Fruit fly (Drosophila melanogaster) whole organism: Measurements from ENCODE around the gene TfIIFalpha.

Source experiments
- Dll ChIP-seq: fragments of >200 bp; optimal IDR thresholded peaks from 2 replicates; lab custom pipeline; 2017
- pan ChIP-seq: fragments of >200 bp; optimal IDR thresholded peaks from 2 replicates; lab custom pipeline; 2017

DNA sequence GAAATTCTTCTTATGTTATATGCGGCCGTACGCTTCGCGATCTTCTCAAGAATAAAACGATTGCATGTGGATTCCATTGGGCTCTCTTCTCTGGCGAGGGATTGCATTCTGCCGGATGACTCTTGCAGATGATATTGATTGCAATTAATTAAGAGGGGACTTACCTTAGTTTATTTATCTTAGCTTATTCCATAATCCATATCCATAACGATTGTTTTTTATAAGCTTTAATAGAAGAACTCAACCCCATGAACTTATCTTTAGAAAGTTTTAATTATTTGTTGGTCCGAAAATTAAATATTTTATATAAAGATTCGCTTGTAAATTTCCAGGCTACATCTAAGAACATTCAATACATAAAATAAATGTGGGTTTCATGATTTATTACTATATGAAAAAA, 4.3 kb upstream of the TfIIFalpha start, which contains the start of gene CRAT:
- TF ChIP-seq Dll (no peak), pan (lab: Kevin White, UChicago) (no peak)
